Fruit fly (Drosophila melanogaster) whole organism, adult: ENCODE data around the gene CG33223.

Experiments used
- CG11617 ChIP-seq: fragments of 200-800 bp; sonication (Bioruptor generic); optimal IDR thresholded peaks from 2 replicates; lab custom pipeline; 2017; ENCODE audit warnings: mild to moderate bottlenecking, missing biosample characterization, missing genetic modification reagents, missing genetic modification characterization
- CG12768 ChIP-seq: fragments of 200-800 bp; sonication (Bioruptor generic); optimal IDR thresholded peaks from 2 replicates; lab custom pipeline; 2017; ENCODE audit warnings: missing biosample characterization, missing genetic modification characterization, mild to moderate bottlenecking, moderate library complexity, missing genetic modification reagents
- CG1620 ChIP-seq: fragments of 200-800 bp; sonication (Bioruptor generic); optimal IDR thresholded peaks from 2 replicates; lab custom pipeline; 2016; ENCODE audit warnings: missing biosample characterization, missing genetic modification characterization
- CG33017 ChIP-seq: fragments of 200-800 bp; sonication (Bioruptor generic); optimal IDR thresholded peaks from 2 replicates; lab custom pipeline; 2018; ENCODE audit warnings: missing biosample characterization, mild to moderate bottlenecking, missing genetic modification characterization, moderate library complexity
- CG5204 ChIP-seq: fragments of 200-800 bp; sonication (Bioruptor generic); optimal IDR thresholded peaks from 2 replicates; lab custom pipeline; 2016; ENCODE audit warnings: missing biosample characterization, missing genetic modification characterization
- CG7045 ChIP-seq: fragments of 200-800 bp; sonication (Bioruptor generic); optimal IDR thresholded peaks from 2 replicates; lab custom pipeline; 2017; ENCODE audit warnings: missing biosample characterization, mild to moderate bottlenecking, missing genetic modification characterization
- CG7101 ChIP-seq: fragments of 200-800 bp; sonication (Bioruptor generic); optimal IDR thresholded peaks from 2 replicates; lab custom pipeline; 2018; ENCODE audit warnings: missing biosample characterization, mild to moderate bottlenecking, missing genetic modification characterization, moderate library complexity
- Clk ChIP-seq: fragments of 200-800 bp; sonication (Bioruptor generic); optimal IDR thresholded peaks from 2 replicates; lab custom pipeline; 2017; ENCODE audit warnings: missing biosample characterization, missing genetic modification characterization
- Crg-1 ChIP-seq: fragments of 200-800 bp; sonication (Bioruptor generic); optimal IDR thresholded peaks from 2 replicates; lab custom pipeline; 2016; ENCODE audit warnings: missing biosample characterization, missing genetic modification characterization
- Hr96 ChIP-seq: fragments of 200-800 bp; sonication (Bioruptor generic); optimal IDR thresholded peaks from 2 replicates; lab custom pipeline; 2016; ENCODE audit warnings: missing biosample characterization, missing genetic modification characterization
- Mnt ChIP-seq: fragments of 200-800 bp; sonication (Bioruptor generic); optimal IDR thresholded peaks from 2 replicates; lab custom pipeline; 2016; ENCODE audit warnings: missing biosample characterization, mild to moderate bottlenecking, missing genetic modification characterization
- bab1 ChIP-seq: fragments of 200-800 bp; sonication (Bioruptor generic); optimal IDR thresholded peaks from 3 replicates; lab custom pipeline; 2019; ENCODE audit warnings: missing biosample characterization, mild to moderate bottlenecking, missing genetic modification characterization, moderate library complexity
- cic ChIP-seq: fragments of 200-800 bp; sonication (Bioruptor generic); optimal IDR thresholded peaks from 2 replicates; lab custom pipeline; 2017; ENCODE audit warnings: missing biosample characterization, mild to moderate bottlenecking, missing genetic modification characterization, moderate library complexity
- cnc ChIP-seq, 2 experiments: fragments of >200 bp; optimal IDR thresholded peaks; 2 replicates each; lab custom pipeline; 2017
- kay ChIP-seq: fragments of 200-800 bp; sonication (Bioruptor generic); peaks from one replicate; lab custom pipeline; 2016; ENCODE audit warnings: missing biosample characterization, missing genetic modification characterization, borderline replicate concordance
- ovo ChIP-seq: fragments of 200-800 bp; sonication (Bioruptor generic); optimal IDR thresholded peaks from 2 replicates; lab custom pipeline; 2016; ENCODE audit warnings: missing biosample characterization, missing genetic modification characterization
- pad ChIP-seq: fragments of 200-800 bp; sonication (Bioruptor generic); optimal IDR thresholded peaks from 3 replicates; lab custom pipeline; 2017; ENCODE audit warnings: missing biosample characterization, missing genetic modification characterization, mild to moderate bottlenecking, moderate library complexity, missing genetic modification reagents
- tj ChIP-seq: fragments of 200-800 bp; sonication (Bioruptor generic); optimal IDR thresholded peaks from 3 replicates; lab custom pipeline; 2017; ENCODE audit warnings: missing biosample characterization, mild to moderate bottlenecking, missing genetic modification characterization, moderate library complexity
- toe ChIP-seq: fragments of 200-800 bp; sonication (Bioruptor generic); optimal IDR thresholded peaks from 2 replicates; lab custom pipeline; 2016; ENCODE audit warnings: missing biosample characterization, missing genetic modification characterization

Gene CG33223

DNA sequence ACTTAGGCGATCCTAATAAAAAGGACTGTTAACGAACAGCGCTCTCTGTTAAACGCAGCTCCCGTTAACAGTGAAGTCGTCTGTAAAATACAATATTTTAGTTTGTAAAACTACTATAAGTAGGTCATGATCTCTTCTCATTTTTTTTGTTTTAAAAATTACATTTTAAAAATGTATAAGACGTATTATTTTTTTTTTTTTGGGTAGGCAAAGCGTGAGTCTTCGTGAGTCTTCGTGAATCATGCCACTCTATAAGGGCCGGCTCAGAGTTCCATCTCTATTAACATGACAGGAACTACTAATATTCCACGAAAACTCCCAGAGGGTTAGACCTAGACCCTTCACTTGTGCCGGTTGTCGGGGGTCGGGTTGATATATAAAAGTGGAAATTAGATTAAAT lies 61.0 kb downstream of the CG33223 start:
- TF ChIP-seq kay (GFP tag; lab: Kevin White, UChicago) (peak; percentile 81), CG1620 (GFP tag; lab: Kevin White, UChicago) (no peak)

DNA sequence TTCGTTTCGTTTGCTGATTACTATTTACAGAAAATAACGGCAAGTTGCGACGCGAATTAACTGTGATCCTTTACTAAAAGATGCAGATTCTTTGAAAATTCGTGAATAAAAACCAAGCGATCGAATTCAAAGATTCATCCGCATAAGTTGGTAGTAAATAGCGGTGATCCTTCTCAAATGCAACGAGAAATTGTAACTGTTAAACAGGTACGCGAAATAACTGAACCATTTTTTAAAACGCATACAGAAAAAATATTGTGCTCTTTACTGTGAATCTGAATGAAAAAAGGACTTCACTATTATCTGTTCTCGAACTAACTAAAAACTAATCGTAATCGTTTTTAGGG lies 62.3 kb downstream of the CG33223 start:
- no peak for TF ChIP-seq bab1 (GFP tag; lab: Kevin White, UChicago)
- TF ChIP-seq CG11617 (GFP tag; lab: Kevin White, UChicago) = no peak
- no peak for TF ChIP-seq CG1620 (GFP tag; lab: Kevin White, UChicago)
- TF ChIP-seq Clk (GFP tag; lab: Kevin White, UChicago) = no peak
- peak; percentile 75 for TF ChIP-seq ovo
- no peak for TF ChIP-seq cnc (optimal IDR thresholded peaks at IDR 0.05; lab: Kevin White, UChicago)
- TF ChIP-seq pad (GFP tag; lab: Kevin White, UChicago) = no peak
- no peak for TF ChIP-seq cic (GFP tag; lab: Kevin White, UChicago)

DNA sequence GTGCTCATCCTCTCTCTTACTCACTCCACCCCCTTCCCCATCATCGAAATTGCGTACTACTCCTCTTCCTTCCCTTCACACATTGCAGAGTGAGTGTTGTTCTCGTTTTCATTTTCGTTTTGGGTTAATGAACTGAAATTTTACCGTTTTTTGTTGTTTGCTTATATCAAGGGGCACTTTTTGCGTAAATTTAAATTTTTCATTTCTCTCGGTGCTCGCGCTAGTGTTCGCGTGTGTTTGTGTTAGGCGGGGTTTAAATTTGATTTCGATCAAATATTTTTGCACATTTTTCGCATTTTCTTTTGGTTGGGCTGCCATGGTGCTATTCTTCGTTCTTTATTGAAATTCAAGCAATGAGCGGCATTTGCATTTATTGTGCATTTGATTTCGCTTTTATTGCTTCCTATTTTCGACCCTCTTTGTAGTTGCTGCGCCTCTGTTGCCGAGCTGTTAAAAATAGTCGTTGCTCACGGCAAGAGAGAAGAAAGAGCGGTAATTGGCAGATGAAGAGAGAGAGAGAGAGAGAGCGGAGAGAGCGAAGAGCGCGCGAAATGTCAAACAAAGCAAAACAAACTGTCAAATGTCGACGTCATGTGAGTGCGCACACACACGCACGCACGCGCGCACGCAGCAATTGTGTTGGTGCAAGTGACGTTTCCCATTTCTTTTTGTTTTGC lies 62.8 kb downstream of the CG33223 start:
- TF ChIP-seq CG7101 (tag; lab: Kevin White, UChicago) = peak; percentile 59
- peak; percentile 24 for TF ChIP-seq cic (GFP tag; lab: Kevin White, UChicago)
- TF ChIP-seq Crg-1 (GFP tag; lab: Kevin White, UChicago) = no peak
- peak; percentile 88 for TF ChIP-seq bab1 (GFP tag; lab: Kevin White, UChicago)
- no peak for TF ChIP-seq cnc (optimal IDR thresholded peaks at IDR 0.05; lab: Kevin White, UChicago)
- peak; percentile 14 for TF ChIP-seq CG33017
- TF ChIP-seq CG11617 (GFP tag; lab: Kevin White, UChicago) = peak; percentile 50
- peak; percentile 85 for TF ChIP-seq pad (GFP tag; lab: Kevin White, UChicago)
- TF ChIP-seq tj = peak; percentile 75
- peak; percentile 79 for TF ChIP-seq Mnt (GFP tag; lab: Kevin White, UChicago)
- peak; percentile 88 for TF ChIP-seq kay (GFP tag; lab: Kevin White, UChicago)
- no peak for TF ChIP-seq toe (GFP tag; lab: Kevin White, UChicago)
- peak; percentile 64 for TF ChIP-seq CG12768 (GFP tag; lab: Kevin White, UChicago)
- TF ChIP-seq CG1620 (GFP tag; lab: Kevin White, UChicago) = no peak
- TF ChIP-seq CG7045 (GFP tag; lab: Kevin White, UChicago) = no peak
- no peak for TF ChIP-seq Hr96 (GFP tag; lab: Kevin White, UChicago)

DNA sequence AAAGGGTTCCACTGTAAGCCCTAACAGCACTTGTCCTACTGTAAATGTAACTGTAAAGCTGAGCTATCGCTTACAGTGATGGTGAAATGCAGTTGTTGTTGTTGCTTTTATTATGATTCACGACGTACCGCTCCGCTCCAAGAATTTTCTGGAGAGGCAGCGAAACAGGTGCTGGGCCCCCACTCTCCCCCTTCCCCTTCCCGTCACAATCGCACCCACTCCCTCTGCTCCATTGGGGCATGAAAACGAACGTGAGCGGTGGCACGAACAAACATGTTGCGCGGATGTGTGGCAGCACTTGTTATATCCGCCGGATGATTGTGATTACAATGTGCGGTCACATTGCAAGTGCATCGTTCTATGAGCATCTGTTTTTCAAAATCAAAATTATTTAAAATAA lies 64.2 kb downstream of the CG33223 start:
- TF ChIP-seq CG7045 (GFP tag; lab: Kevin White, UChicago) (no peak), cnc (optimal IDR thresholded peaks at IDR 0.05; lab: Kevin White, UChicago) (no peak), tj (no peak), ovo (peak; percentile 13), pad (GFP tag; lab: Kevin White, UChicago) (no peak), toe (GFP tag; lab: Kevin White, UChicago) (no peak)

DNA sequence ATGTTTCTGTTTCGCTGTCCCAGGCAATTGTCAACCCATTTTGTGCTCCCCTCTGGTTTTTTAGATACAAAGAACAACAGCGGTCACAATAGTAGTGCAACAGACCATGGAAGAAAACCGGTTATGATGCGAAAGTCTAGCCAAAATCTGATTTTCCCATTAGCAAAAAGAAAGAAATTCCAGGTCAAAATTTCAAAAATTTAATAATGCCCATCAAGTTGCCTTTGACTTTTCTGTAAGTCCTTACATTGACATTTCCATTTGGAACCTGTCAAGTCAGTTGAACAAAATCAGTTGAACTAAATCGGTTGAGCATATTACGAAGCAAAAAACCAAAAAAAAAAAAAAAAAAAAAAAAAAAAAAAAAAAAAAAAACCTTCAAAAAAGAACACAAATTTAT lies 66.7 kb downstream of the CG33223 start:
- TF ChIP-seq cnc (optimal IDR thresholded peaks at IDR 0.05; lab: Kevin White, UChicago) (no peak), CG7101 (tag; lab: Kevin White, UChicago) (no peak), CG5204 (GFP tag; lab: Kevin White, UChicago) (no peak), CG1620 (GFP tag; lab: Kevin White, UChicago) (peak; percentile 2)

DNA sequence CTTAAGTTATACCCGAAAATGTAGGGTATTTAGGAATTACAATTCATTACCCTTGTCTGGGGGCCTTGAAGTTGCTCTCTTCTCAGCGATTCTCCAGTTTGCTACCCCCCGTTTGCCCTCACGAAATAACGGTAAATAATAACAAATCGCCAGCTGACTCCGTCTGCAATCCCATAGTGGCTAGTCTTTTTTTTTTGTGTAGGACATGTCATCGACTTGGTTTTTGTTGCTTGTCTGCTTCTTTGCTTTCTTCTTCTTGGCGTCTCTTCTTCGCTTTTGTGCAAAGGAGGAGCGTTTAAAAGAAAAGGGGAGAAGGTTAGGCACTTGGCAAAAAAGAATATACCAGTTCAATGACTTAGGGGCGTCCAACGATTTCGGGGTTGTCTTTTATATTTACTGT lies 67.5 kb downstream of the CG33223 start:
- TF ChIP-seq CG7045 (GFP tag; lab: Kevin White, UChicago) (no peak), CG12768 (GFP tag; lab: Kevin White, UChicago) (no peak), CG1620 (GFP tag; lab: Kevin White, UChicago) (no peak), pad (GFP tag; lab: Kevin White, UChicago) (peak; percentile 68), CG7101 (tag; lab: Kevin White, UChicago) (no peak), kay (GFP tag; lab: Kevin White, UChicago) (no peak), toe (GFP tag; lab: Kevin White, UChicago) (no peak), ovo (peak; percentile 20)
